Worm (Caenorhabditis elegans): Measurements from ENCODE around the gene fkh-7.

The fkh-7 gene

DNA sequence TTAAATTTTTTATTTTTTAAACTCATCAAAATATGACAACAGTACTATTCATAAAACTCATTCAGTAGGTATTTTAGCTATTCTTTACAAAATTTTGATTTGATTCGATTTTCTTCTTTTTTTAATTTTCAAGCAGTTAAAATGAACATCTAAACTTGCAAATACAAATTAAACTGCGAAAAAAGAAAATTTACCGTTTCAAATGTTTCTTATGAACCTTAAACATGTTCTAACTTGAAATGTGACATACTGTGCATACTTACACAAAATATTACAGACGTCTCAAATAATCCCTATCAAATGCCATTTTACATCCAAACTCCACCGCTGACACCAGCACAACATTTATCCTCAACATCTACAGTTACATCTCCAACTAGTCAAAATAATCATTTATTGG lies at the start of gene fkh-7:
Gene fkh-7 (plus strand): TSS at position 301 of the 400 bp plus-strand sequence.
- TF ChIP-seq unc-62 (GFP tag; optimal IDR thresholded peaks at IDR 0.05) = no peak

DNA sequence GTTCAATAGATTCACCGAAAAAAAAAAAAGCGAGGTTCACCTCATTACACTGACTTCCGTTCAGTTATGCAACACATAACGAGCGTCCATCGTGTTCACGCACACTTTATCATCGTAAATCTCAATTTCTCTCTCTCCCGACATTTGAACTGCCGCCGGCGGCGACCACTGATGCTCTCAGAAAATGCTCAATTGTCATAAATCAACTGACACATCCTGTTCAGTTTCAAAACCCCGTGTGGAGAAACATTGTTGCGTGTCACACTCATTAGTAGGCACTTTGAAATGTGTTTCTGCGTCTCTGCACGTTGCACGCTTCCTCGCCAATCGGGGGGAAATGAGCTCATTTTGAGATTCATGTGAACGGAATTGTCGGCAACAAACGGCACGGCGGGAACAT lies 48.7 kb upstream of the fkh-7 start:
- no peak for TF ChIP-seq unc-62 (GFP tag; optimal IDR thresholded peaks at IDR 0.05)

DNA sequence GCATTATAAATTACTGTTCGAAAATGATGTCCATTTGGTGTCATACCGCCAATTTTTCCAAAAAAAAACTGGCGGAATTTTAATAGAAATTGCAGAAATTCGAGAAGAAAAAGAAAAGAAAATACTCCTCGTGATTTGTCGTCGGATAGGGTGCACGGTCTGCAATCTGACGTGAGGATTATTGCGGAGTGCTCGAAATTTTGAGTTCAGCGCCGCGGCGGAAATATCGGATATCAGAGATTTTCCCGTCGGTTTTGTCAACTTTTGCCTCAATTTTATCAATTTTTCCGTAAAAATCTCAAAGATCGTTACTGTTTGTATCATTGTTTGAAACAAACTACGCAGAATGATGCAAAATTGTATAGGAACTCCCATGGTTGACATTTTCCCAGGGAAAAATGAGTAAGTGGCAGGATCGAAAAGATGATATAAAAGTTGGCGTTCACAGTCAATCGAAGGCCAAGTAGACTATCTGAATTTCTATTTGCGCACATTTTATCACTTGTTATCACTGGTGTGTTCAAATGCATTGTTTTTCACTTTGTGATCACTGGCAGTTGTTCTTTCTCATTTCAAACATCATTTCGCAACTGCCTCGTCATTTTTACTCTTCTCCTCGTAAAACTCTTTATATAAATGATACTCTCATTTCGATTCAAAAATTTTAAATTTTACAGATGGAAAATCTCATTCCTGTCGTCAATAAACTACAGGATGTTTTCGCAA lies 46.5 kb upstream of the fkh-7 start, which contains the start of the genes fem-1 and drp-1:
Gene fem-1 (minus strand): TSS at position 150 of the 726 bp plus-strand sequence.
Gene drp-1 (plus strand): TSS at position 676 of the 726 bp plus-strand sequence.
- no peak for TF ChIP-seq unc-62 (GFP tag; optimal IDR thresholded peaks at IDR 0.05)

DNA sequence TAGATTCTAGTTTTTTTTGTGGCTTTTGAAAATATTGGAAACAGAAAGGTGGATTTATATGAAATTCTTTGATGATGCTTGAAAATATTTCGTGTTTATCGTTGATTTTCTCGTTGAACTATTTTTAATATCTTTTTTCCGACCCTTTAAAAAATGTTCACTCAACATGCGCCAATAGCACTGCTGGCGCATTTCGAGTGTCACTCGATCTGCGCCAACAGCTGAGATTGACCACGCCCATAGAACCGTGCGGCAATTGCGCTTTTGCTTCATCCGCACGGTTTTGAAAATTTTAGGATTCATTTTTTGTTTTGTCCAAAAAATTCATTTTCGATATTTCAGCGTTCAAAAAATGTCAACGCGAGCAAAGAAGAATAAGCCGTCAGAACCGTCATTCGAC lies 43.2 kb upstream of the fkh-7 start, which contains the start of gene tebp-2:
Gene tebp-2 (plus strand): TSS at position 343 of the 400 bp plus-strand sequence.
- no peak for TF ChIP-seq unc-62 (GFP tag; optimal IDR thresholded peaks at IDR 0.05)

DNA sequence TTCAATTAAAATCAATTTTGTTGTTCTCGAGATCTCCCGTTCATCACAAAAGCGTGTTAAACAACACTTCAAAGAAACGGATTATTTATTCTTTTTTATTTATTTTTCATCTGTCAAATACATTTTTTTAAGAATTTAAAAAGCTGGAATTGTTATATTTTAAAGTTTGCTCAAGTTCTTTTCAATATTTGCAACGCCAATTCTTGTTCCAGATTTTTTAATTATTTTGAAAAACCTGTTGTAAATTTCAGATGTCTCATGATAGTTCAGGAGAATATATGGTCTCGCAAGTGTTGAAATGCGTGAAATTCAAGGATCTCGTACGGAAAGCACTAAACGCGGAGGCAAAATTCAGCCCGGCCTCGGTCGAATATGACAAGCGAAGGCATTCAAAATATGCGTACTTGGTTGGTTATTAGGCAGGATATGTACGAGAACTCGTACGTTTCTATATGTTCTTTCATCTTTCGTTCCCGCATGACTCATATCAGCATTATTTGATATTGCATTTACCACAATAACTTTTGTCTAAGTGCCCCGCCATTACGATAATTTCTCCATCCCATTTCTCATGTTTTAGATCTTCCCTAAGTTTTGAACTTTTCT lies 39.8 kb upstream of the fkh-7 start, which contains the start of gene cec-6:
Gene cec-6 (plus strand): TSS at position 252 of the 606 bp plus-strand sequence.
- TF ChIP-seq unc-62 (GFP tag; optimal IDR thresholded peaks at IDR 0.05) = no peak

DNA sequence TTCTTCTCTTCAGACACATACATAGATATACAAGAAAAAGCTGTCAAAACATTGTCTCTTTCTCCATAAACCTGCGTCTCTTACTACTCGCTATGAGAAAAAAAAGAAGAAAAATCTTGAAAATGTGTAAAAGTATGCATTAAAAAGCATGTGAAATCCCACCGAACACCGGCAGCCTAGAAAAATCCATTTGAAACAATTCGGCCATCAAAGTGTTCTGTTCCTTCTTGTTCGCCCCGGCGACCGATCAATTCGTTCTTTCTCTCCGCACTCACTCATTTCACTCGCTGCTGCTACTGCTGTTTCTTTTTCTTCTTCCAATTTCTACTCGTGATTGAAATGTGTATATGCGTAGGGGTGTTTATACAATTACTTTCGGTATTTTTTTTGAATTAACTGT lies 35.6 kb upstream of the fkh-7 start:
- TF ChIP-seq unc-62 (GFP tag; optimal IDR thresholded peaks at IDR 0.05) = no peak

DNA sequence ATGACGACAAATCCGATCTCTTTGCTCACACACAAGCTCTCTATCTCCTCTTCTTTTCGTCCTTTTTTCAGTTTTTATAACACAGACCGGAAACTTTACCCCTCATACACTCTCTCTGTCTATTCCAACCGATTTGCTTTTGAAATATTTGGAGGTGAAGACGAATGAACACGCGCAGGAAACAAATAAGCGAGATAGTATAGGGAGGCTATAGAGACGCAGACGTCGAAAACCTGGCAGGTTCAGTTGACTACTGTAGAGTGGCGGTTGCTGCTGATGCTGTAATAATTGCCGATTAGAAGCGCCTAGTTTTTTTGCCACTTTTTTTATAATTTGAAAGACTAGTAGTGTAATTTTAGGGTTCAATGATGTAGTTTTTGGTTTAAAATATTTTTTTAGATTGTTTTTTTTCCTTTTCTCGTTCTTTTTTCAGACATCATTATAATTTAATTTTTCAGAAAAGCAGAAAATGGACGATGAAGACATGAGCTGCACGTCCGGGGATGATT lies 33.8 kb upstream of the fkh-7 start, which contains the start of gene ari-2:
Gene ari-2 (plus strand): TSS at position 459 of the 509 bp plus-strand sequence.
- TF ChIP-seq unc-62 (GFP tag; optimal IDR thresholded peaks at IDR 0.05) = no peak

DNA sequence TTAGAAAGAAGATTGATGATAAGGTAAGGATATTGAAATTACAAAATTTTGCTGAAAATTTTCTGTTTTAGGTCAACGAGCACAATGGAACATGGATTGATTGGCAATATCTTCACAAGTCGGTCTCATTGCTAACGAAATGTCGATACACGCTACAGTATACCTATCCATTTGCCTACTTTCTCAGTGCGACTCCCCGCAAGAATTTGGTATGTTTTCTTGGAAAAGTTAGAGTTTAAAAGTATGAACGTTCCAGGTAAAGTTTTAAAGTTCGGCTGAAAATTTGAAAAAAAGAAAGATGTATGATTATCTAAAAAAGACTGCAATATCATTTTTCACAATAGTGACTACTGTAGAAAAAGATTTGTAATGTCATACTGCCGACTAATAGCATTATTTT lies 30.3 kb upstream of the fkh-7 start:
- TF ChIP-seq unc-62 (GFP tag; optimal IDR thresholded peaks at IDR 0.05) = no peak

DNA sequence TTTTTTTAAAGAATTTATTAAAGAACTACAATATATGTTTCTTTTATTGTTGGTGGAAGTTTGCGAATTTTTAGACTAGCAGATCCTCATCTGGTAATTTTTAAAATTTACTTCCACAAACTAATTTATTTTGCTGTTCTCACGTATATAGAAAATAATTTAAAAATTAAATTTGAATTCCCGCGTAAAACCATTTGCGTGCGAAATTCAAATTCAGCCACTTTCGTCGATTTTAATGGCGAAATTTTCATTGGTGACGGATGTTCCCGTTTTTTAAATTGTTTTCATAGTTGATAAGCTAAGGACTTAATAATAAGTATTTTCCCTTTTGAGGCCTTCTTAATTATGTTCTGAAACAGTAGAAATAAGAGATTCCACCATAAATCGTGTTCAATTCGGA lies 23.4 kb upstream of the fkh-7 start:
- TF ChIP-seq unc-62 (GFP tag; optimal IDR thresholded peaks at IDR 0.05) = no peak

DNA sequence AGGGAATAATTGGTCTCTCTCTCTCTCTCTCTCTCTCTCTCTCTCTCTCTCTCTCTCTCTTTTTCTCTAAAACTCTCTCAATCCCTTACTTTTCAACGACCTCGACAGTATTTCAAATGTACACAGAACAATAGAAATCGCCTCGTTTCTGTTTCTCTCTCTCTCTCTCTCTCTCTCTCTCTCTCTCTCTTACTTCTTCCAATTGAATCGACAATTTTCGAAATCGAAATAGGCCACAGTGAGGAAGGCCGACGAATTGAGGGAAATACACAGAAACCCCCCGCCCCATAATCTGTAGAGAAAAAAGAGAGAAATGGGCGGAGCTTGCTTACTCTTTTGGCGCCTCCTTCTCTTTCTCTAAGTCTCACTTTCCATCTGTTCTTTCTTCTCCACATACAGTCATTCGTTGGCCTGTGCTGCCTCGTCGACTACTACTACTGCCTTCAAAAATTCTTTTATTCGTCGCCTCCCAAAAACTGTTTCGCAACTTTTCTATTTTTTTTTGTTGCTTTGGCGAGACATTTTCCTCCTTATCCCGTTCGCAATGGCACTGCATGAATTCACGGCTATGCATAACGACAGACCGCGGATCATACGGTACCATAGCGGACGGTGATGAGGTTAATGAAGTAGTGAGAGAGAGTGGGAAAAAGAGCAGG lies 22.9 kb upstream of the fkh-7 start:
- no peak for TF ChIP-seq unc-62 (GFP tag; optimal IDR thresholded peaks at IDR 0.05)

DNA sequence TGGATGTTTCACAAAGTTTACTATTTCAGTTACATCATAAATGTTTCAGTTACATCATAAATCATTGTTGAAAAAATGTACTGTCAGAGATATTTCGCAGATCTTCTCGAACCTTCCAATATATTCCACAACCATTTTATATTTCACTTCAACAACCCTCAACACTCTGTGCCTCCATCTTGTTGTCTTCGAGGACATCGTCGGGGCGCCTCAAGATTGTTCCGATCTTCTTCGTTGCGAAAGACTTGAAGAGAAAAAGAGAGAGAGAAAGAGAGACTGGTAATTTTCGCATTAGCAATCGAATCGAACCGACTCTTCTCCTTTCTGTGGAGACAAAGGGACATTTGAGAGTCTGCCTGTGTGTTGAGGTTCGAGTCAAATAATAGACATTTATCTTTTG lies 21.2 kb upstream of the fkh-7 start:
- no peak for TF ChIP-seq unc-62 (GFP tag; optimal IDR thresholded peaks at IDR 0.05)

DNA sequence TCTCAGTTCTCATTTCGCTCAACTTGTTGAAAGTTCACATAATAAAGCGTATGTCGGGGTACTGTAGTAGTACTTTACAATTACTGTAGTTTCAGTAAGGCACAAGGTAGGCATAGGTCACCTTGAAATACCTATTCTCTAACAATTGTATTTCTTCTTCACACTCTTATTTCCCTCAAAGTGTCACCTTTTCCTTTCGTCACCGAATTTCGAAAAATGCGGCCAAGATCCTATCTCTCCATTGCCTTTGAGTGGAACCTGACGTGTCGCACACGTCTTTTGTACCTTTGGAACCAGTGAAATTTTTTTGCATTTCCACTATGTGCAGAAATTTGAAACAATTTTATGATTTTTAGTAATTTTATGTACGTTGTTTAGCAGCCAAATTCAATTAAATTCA lies 20.2 kb upstream of the fkh-7 start:
- TF ChIP-seq unc-62 (GFP tag; optimal IDR thresholded peaks at IDR 0.05) = no peak

DNA sequence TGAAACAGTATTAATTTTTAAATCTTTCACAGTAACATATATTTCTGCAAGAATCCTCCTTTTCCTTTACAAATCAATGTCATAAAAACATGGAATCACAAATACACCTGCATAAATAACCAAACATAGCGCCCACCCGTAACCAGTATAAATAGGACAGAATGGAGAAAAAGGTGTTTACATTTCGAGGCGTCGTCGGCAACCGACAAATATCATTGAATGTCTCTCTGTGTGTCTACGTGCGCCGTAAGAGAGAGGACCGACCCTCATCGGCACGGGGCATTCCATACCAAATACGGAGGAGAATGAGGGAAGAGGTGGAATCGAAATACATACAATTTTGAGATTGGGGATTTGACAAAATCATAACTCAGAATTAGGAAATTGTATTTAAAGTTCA lies 19.4 kb upstream of the fkh-7 start:
- TF ChIP-seq unc-62 (GFP tag; optimal IDR thresholded peaks at IDR 0.05) = no peak

DNA sequence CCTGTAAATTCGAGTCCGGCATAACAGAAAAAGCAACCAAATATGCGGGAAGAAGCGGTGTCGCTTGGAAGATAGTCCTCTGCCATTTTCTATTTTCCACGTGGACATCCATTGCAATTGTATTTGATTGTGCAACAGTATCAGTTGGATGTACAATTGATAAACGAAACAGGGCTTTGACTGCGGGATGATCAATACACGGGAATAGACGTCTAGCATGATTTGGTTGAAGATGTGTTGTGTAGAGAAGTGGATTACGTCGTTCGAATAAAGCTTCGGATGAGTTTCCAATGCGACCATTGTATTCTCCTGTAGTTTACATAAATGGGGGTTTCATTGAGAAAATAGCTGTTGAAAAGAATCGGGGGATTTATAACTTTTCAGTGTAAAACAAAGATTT lies 11.8 kb upstream of the fkh-7 start:
- no peak for TF ChIP-seq unc-62 (GFP tag; optimal IDR thresholded peaks at IDR 0.05)

DNA sequence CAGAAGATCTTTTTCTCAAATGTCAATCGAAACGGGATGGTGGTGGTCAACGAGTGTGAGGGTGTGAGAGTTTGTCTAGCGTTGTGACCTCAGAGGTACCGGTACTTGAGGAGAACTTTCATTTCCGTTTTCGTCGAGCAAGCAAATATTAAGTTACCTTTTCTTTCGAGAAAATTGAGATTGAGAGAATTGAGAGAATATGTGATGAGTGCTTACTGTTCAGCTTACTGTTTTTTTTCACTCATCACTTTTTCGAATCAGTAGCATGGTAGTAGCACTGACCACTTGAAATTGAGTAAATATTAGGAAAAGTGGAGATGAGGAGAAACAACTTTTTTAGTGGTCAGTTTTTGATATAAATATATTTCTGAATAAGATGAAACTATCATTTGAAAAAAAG lies 10.5 kb upstream of the fkh-7 start, which contains the start of gene T12E12.6:
Gene T12E12.6 (minus strand): TSS at position 101 of the 400 bp plus-strand sequence.
- no peak for TF ChIP-seq unc-62 (GFP tag; optimal IDR thresholded peaks at IDR 0.05)

DNA sequence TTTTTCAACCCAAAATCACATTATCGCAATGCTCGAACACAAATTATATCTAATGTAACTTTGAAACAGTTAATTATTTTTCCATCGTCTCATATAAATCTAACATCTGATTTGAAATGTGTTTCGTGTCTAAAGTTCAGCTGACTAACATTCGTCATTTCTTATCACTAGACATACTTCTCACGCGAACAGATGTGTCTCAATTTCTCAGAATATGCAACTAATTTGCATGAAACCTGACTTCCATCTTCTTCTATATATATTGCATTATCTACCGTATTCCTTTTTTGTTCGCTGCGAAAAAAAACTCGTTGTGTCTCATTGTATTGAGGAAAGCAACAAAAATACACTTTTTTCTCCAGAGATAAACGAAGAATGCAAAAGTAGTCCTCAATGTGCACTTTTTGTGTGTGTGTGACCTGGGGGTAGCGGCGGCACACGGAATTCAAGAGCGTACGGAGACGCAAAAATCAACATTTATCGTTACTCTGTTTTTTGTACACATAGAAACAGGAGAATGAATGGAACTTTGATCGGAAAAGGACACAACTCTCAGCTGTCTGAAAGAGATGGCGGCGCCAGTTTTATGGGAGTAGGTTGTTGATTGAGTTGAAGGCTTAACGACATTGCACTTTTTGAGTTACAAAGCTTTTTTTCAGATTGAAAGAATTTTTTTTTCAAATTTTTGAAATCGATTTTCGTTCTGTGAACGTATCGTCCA lies 3.7 kb upstream of the fkh-7 start:
- no peak for TF ChIP-seq unc-62 (GFP tag; optimal IDR thresholded peaks at IDR 0.05)

All from whole organism, dauer.